Fruit fly (Drosophila melanogaster) whole organism, pupa: ENCODE results near the gene Smyd5.

Experiments used
- CG10348 ChIP-seq: fragments of 200-800 bp; sonication (Bioruptor generic); IDR thresholded peaks from 2 replicates; pipeline ENCODE4 v1.3.6; 2022; ENCODE audit warnings: missing biosample characterization, missing genetic modification characterization
- CG13204 ChIP-seq: fragments of 200-800 bp; sonication (Bioruptor generic); optimal IDR thresholded peaks from 2 replicates; lab custom pipeline; 2018; ENCODE audit warnings: missing biosample characterization, mild to moderate bottlenecking, missing genetic modification characterization, moderate library complexity
- CG14655 ChIP-seq: fragments of 200-800 bp; sonication (Bioruptor generic); optimal IDR thresholded peaks from 3 replicates; lab custom pipeline; 2017; ENCODE audit warnings: mild to moderate bottlenecking, missing biosample characterization, missing genetic modification reagents, missing genetic modification characterization
- CG15710 ChIP-seq: fragments of 200-800 bp; sonication (Bioruptor generic); optimal IDR thresholded peaks from 2 replicates; lab custom pipeline; 2018; ENCODE audit warnings: missing biosample characterization, mild to moderate bottlenecking, missing genetic modification characterization, moderate library complexity
- CG32121 ChIP-seq: fragments of 200-800 bp; sonication (Bioruptor generic); IDR thresholded peaks from 2 replicates; pipeline ENCODE4 v1.3.6; 2022; ENCODE audit warnings: missing biosample characterization, missing genetic modification characterization
- CG34367 ChIP-seq: fragments of 200-800 bp; sonication (Bioruptor generic); optimal IDR thresholded peaks from 2 replicates; lab custom pipeline; 2018; ENCODE audit warnings: missing biosample characterization, mild to moderate bottlenecking, missing genetic modification characterization
- D1 ChIP-seq: fragments of 200-800 bp; sonication (Bioruptor generic); optimal IDR thresholded peaks from 2 replicates; lab custom pipeline; 2018; ENCODE audit warnings: missing biosample characterization, mild to moderate bottlenecking, missing genetic modification characterization, moderate library complexity
- EcR ChIP-seq: fragments of 200-800 bp; sonication (Bioruptor generic); optimal IDR thresholded peaks from 3 replicates; lab custom pipeline; 2019; ENCODE audit warnings: missing biosample characterization, missing genetic modification characterization, mild to moderate bottlenecking, moderate library complexity, missing genetic modification reagents
- Pif1A ChIP-seq: fragments of 200-800 bp; sonication (Bioruptor generic); optimal IDR thresholded peaks from 3 replicates; lab custom pipeline; 2016; ENCODE audit warnings: missing biosample characterization, missing genetic modification characterization
- rn ChIP-seq: fragments of 200-800 bp; sonication (Bioruptor generic); IDR thresholded peaks from 2 replicates; pipeline ENCODE4 v1.3.6; 2022; ENCODE audit warnings: missing biosample characterization, missing genetic modification characterization

DNA sequence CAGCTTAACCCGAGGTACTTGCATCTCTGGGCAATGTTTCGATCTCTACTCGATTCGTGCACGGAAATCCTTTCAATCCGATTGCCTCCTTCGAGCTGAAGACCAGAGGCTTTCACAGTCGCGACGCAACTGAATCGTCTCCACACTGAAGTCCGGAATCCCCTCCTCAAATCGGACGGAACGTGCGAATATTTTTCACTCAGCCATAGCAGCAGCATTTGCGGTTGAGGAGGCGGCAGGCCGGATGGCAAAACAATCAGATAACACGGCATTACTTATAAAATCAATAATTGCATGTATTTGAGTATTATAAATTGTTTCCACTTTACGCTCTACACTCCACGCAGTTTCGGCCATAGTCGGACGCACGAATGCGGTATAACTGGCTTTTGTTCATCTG, 50.5 kb downstream of the Smyd5 start, which contains the start of gene Snmp1:
- TF ChIP-seq EcR (GFP tag; lab: Kevin White, UChicago) (no peak), CG13204 (no peak), CG10348 (no peak), rn (GFP tag; lab: Robert Waterston, UW) (no peak), Pif1A (GFP tag; lab: Kevin White, UChicago) (no peak), D1 (tag; lab: Kevin White, UChicago) (no peak), CG32121 (GFP tag; lab: Robert Waterston, UW) (no peak), CG34367 (tag; lab: Kevin White, UChicago) (no peak), CG15710 (tag; lab: Kevin White, UChicago) (no peak), CG14655 (GFP tag; lab: Kevin White, UChicago) (no peak)
